Worm (Caenorhabditis elegans) whole organism, late embryonic: Measurements from ENCODE around the gene F14D2.5.

ENCODE experiments used
- T23F11.4 ChIP-seq: fragments of 200-800 bp; sonication (Bioruptor generic); optimal IDR thresholded peaks from 2 replicates; lab custom pipeline; 2018; ENCODE audit warnings: mild to moderate bottlenecking, missing genetic modification characterization, missing compliant biosample characterization
- ahr-1 ChIP-seq: sonication (generic microtip); optimal IDR thresholded peaks from 2 replicates; lab custom pipeline; 2016; ENCODE audit warnings: missing genetic modification characterization, missing compliant biosample characterization
- ama-1 ChIP-seq: fragments of 150-350 bp; optimal IDR thresholded peaks from 2 replicates; lab custom pipeline; 2014
- ceh-2 ChIP-seq: sonication (generic microtip); optimal IDR thresholded peaks from 2 replicates; lab custom pipeline; 2016; ENCODE audit warnings: missing genotype, missing genetic modification characterization, missing compliant biosample characterization
- ceh-30 ChIP-seq: fragments of 150-350 bp; optimal IDR thresholded peaks from 2 replicates; lab custom pipeline; 2014; ENCODE audit warnings: missing biosample characterization, missing genetic modification characterization
- ceh-31 ChIP-seq: sonication (generic microtip); optimal IDR thresholded peaks from 2 replicates; lab custom pipeline; 2016; ENCODE audit warnings: missing genetic modification characterization, missing compliant biosample characterization
- ceh-34 ChIP-seq: sonication (generic microtip); optimal IDR thresholded peaks from 2 replicates; lab custom pipeline; 2016; ENCODE audit warnings: mild to moderate bottlenecking, missing genetic modification characterization, missing compliant biosample characterization
- ceh-48 ChIP-seq: sonication (generic microtip); optimal IDR thresholded peaks from 2 replicates; lab custom pipeline; 2016; ENCODE audit warnings: missing genetic modification characterization, inconsistent platforms, missing compliant biosample characterization
- elt-2 ChIP-seq: sonication (generic microtip); optimal IDR thresholded peaks from 2 replicates; lab custom pipeline; 2016; ENCODE audit warnings: missing genetic modification reagents, missing genetic modification characterization, missing compliant biosample characterization
- fkh-10 ChIP-seq: fragments of 150-350 bp; optimal IDR thresholded peaks from 2 replicates; lab custom pipeline; 2014; ENCODE audit warnings: missing biosample characterization, missing genetic modification reagents, missing genetic modification characterization
- gmeb-2 ChIP-seq: sonication (generic microtip); optimal IDR thresholded peaks from 2 replicates; lab custom pipeline; 2016; ENCODE audit warnings: missing genetic modification characterization, inconsistent platforms, missing compliant biosample characterization
- hlh-6 ChIP-seq: sonication (generic microtip); optimal IDR thresholded peaks from 2 replicates; lab custom pipeline; 2016; ENCODE audit warnings: missing genotype, missing genetic modification characterization, missing compliant biosample characterization
- madf-2 ChIP-seq: sonication (generic microtip); optimal IDR thresholded peaks from 2 replicates; lab custom pipeline; 2017; ENCODE audit warnings: missing genetic modification characterization, missing compliant biosample characterization
- nhr-11 ChIP-seq: fragments of 150-350 bp; optimal IDR thresholded peaks from 2 replicates; lab custom pipeline; 2014; ENCODE audit warnings: missing biosample characterization, missing genetic modification characterization
- nhr-232 ChIP-seq: sonication (generic microtip); optimal IDR thresholded peaks from 2 replicates; lab custom pipeline; 2016; ENCODE audit warnings: missing genetic modification characterization, missing compliant biosample characterization
- npax-4 ChIP-seq: sonication (generic microtip); optimal IDR thresholded peaks from 2 replicates; lab custom pipeline; 2016; ENCODE audit warnings: missing genetic modification characterization, missing compliant biosample characterization
- pag-3 ChIP-seq: sonication (generic microtip); optimal IDR thresholded peaks from 2 replicates; lab custom pipeline; 2016; ENCODE audit warnings: missing compliant biosample characterization, missing genetic modification characterization, borderline replicate concordance
- pha-4 ChIP-seq: fragments of 150-350 bp; optimal IDR thresholded peaks from 2 replicates; lab custom pipeline; 2018; ENCODE audit warnings: missing biosample characterization, missing genetic modification reagents, missing genetic modification characterization
- pqm-1 ChIP-seq: sonication (generic microtip); optimal IDR thresholded peaks from 2 replicates; lab custom pipeline; 2016; ENCODE audit warnings: missing genetic modification characterization, missing compliant biosample characterization
- pros-1 ChIP-seq: fragments of 150-350 bp; optimal IDR thresholded peaks from 2 replicates; lab custom pipeline; 2014; ENCODE audit warnings: missing biosample characterization, missing genetic modification reagents, missing genetic modification characterization
- ref-2 ChIP-seq: sonication (generic microtip); optimal IDR thresholded peaks from 2 replicates; lab custom pipeline; 2016; ENCODE audit warnings: missing genetic modification characterization, missing compliant biosample characterization
- rnt-1 ChIP-seq: sonication (generic microtip); optimal IDR thresholded peaks from 2 replicates; lab custom pipeline; 2016; ENCODE audit warnings: missing genetic modification characterization, missing compliant biosample characterization
- sdc-2 ChIP-seq: sonication (generic microtip); optimal IDR thresholded peaks from 2 replicates; lab custom pipeline; 2016; ENCODE audit warnings: missing genotype, missing genetic modification characterization, missing compliant biosample characterization
- sox-2 ChIP-seq: fragments of 200-800 bp; sonication (Bioruptor generic); IDR thresholded peaks from 2 replicates; pipeline ENCODE4 v1.3.6; 2022; ENCODE audit warnings: missing genetic modification reagents, missing genetic modification characterization, missing compliant biosample characterization
- syd-9 ChIP-seq: sonication (generic microtip); optimal IDR thresholded peaks from 2 replicates; lab custom pipeline; 2016; ENCODE audit warnings: mild to moderate bottlenecking, missing genetic modification characterization, moderate library complexity, missing compliant biosample characterization
- ttx-3 ChIP-seq: sonication (generic microtip); optimal IDR thresholded peaks from 2 replicates; lab custom pipeline; 2016; ENCODE audit warnings: missing genetic modification reagents, missing genetic modification characterization, missing compliant biosample characterization
- unc-42 ChIP-seq: sonication (generic microtip); optimal IDR thresholded peaks from 2 replicates; lab custom pipeline; 2016; ENCODE audit warnings: missing genotype, missing genetic modification characterization, missing compliant biosample characterization
- unc-55 ChIP-seq: sonication (generic microtip); optimal IDR thresholded peaks from 2 replicates; lab custom pipeline; 2017; ENCODE audit warnings: missing biosample characterization, missing genetic modification reagents, missing genetic modification characterization
- unc-86 ChIP-seq: sonication (generic microtip); optimal IDR thresholded peaks from 2 replicates; lab custom pipeline; 2016; ENCODE audit warnings: missing genetic modification characterization, missing compliant biosample characterization

Gene F14D2.5

DNA sequence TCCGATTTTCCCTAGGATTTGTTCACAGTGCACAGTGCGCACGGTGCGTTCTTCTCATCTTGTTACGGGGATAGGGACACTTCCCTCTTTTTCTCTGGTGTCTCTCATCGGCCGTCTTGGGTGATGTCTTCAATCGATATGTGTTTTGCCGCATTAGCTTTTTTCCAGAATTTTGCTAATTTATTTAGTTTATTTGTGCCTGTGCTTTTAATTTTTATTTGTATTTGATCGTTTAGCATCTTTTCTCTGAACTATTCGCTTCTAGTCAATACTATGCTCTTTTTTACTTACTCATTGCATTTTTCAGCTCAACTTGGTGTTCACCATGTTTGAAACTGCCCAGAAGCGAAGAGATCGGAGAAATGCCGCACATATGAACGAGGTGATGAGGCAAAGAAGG is at the start of gene F14D2.5:
F14D2.5 (plus strand) TSS at position 301 of the 400 bp plus-strand sequence.
- no peak for TF ChIP-seq syd-9 (tag; lab: Kevin White, UChicago)
- no peak for TF ChIP-seq npax-4 (tag; lab: Kevin White, UChicago)
- TF ChIP-seq, all 69 proteins: peak for 0

DNA sequence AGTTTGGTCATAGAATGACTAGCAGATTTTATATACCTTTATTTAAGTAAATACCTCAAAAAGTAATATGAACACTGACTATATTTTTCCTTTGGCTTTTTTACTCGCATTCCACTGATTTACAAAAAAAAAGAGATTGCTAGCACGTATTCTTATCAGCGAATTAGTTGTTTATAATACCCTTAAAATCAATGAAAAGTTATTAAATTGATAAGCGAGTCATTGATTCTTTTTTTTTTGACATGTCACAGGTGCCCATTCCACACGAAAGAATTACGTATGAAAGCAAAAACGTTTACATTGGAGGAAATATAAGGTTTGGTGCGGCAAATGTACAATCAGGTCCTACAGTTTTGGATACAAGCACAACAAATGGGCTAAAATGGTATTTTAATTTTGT is 45.2 kb upstream of the F14D2.5 start, which contains the start of gene btb-17:
btb-17 (plus strand) TSS at position 213 of the 400 bp plus-strand sequence.
- TF ChIP-seq hlh-6 (no peak), ceh-34 (no peak), ref-2 (tag; lab: Kevin White, UChicago) (no peak), gmeb-2 (tag; lab: Kevin White, UChicago) (no peak), nhr-232 (tag; lab: Kevin White, UChicago) (no peak), pha-4 (tag; lab: Kevin White, UChicago) (no peak), nhr-11 (tag; lab: Kevin White, UChicago) (no peak), syd-9 (tag; lab: Kevin White, UChicago) (no peak), madf-2 (no peak), T23F11.4 (GFP tag; lab: Kevin White, UChicago) (no peak), ceh-31 (tag; lab: Kevin White, UChicago) (no peak), sdc-2 (tag; lab: Kevin White, UChicago) (no peak)
- TF ChIP-seq, all 69 proteins: peak for 0

DNA sequence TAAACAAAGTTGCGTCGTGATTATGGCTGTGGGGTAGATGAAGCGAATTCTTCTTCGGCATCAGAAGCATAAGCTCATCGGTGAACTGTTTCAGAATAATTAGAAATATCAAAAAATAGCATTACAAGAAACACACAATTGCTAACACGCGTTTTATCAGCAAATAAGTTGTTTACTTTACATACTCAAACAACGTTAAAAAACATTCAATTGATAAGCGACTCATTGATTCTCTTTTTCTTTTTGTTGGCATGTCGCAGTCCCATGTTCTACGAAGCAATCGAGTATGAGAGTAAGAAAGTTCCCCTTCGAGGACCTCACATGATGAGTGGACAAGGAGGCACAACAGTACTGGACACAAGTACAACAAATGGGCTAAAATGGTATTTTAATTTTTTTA is 43.7 kb upstream of the F14D2.5 start, which contains the start of gene btb-16:
btb-16 (plus strand) TSS at position 240 of the 400 bp plus-strand sequence.
- TF ChIP-seq elt-2 (tag; lab: Kevin White, UChicago) = peak; percentile 15
- no peak for TF ChIP-seq madf-2

DNA sequence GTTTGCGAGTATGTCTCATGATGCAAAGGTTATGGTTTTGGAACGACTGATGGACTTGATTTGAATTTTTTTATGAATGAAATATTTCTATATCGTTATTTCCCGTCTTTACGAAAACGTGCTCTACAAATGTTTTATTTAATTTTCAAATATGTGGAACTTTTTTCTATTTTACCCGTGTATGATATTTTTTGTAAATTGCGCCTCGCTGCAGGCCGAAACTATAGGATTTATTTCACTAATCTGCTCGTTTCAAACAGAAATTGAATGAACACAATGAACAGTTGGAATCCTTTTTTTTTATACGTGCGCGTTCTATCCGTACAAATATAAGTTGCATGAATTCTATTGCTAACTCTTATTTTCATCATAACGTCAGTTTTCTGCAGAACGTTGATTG is 42.4 kb upstream of the F14D2.5 start, which contains the start of gene btb-18:
btb-18 (plus strand) TSS at position 301 of the 400 bp plus-strand sequence.
- TF ChIP-seq ceh-48 (tag; lab: Kevin White, UChicago) = no peak
- TF ChIP-seq ttx-3 (tag; lab: Kevin White, UChicago) = no peak
- TF ChIP-seq, all 69 proteins: peak for 0

DNA sequence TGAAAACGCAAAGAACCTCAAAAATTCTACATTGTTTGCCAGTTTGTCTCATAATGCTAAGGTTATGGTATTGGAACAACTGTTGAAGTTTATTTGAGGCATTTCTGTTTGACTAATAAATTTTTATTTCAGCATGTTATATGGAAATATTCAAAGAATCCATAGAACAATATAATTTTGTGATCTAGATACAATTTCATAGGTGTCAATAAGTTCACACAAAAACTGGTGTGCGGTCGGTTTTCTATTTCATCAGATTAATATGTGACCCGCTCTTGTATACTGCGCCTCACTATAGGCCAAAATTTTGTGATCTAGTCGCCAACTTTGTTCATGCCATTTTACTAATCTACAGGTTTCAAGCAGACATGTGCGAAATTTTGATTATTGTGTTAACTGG is 40.9 kb upstream of the F14D2.5 start, which contains the start of gene btb-22:
btb-22 (plus strand) TSS at position 301 of the 400 bp plus-strand sequence.
- no peak for TF ChIP-seq ceh-31 (tag; lab: Kevin White, UChicago)
- no peak for TF ChIP-seq unc-86 (tag; lab: Kevin White, UChicago)
- TF ChIP-seq unc-42 (tag; lab: Kevin White, UChicago) = no peak
- no peak for TF ChIP-seq elt-2 (tag; lab: Kevin White, UChicago)
- TF ChIP-seq pag-3 = no peak
- TF ChIP-seq pha-4 (tag; lab: Kevin White, UChicago) = no peak
- TF ChIP-seq sox-2 (GFP tag; lab: Robert Waterston, UW) = no peak

DNA sequence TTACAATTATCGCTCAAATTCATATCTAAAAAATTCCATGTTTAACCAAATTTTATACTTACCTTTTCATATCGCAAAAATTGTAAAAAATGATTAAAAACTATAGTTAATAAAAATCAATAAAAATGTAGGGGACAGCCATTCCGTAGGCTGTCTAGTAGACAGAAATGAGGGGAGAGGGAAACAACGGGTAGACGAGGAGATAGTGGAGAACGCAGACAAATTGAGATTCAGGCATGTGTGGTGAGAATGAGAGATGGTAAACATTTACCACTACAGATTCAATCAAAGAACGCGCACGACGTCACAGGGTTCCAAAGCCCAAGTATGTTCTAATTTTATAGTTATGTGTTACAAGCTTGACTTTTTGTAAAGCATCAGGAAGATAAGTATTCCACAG is 36.8 kb upstream of the F14D2.5 start:
- peak; percentile 4 for TF ChIP-seq ama-1 (lab: Kevin White, UChicago)
- TF ChIP-seq ahr-1 (tag; lab: Kevin White, UChicago) = no peak
- no peak for TF ChIP-seq ceh-30 (tag; lab: Kevin White, UChicago)
- peak; percentile 45 for TF ChIP-seq ceh-48 (tag; lab: Kevin White, UChicago)
- peak; percentile 21 for TF ChIP-seq unc-55 (GFP tag; lab: Kevin White, UChicago)
- TF ChIP-seq, all 69 proteins: peak for 3

DNA sequence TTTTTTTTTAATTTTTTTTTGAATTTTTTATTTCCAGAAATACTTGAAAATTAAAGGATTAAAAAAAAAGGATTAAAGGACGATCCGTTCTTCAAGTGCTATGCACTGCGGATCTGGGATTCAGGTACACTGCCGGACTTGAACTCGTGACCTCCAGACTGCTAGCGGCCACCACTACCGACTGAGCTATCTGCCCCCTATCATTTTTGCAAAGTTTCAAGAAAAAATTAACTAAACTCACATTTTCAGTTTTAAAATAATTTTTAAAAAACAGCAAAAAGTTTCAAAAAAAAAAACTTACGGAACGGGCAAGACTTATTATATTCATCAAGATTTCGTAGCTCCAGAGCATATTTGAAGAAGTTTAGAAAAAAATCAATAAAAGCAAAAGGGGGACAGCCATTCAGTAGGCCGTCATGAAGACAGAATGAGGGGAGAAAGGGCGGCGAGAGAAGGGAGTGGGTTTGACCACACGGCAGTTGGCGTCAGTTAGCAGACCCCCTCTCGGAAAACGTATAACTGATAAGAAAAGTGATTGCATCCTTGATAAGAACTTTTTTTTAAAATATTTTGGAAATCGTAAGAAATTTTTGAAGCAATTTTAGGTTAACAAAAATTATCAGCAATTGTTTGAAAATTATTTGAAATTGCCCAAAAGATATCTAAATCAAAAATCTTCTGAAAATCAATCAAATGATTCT is 29.2 kb upstream of the F14D2.5 start:
- TF ChIP-seq ceh-48 (tag; lab: Kevin White, UChicago) (peak; percentile 73), elt-2 (tag; lab: Kevin White, UChicago) (peak; percentile 68), ama-1 (lab: Kevin White, UChicago) (no peak), rnt-1 (peak; percentile 12), ceh-2 (tag; lab: Kevin White, UChicago) (no peak), pros-1 (tag; lab: Kevin White, UChicago) (no peak), pqm-1 (tag; lab: Kevin White, UChicago) (no peak), fkh-10 (no peak)
